Fruit fly (Drosophila melanogaster) whole organism, embryonic: ENCODE results near the gene CG42404.

ENCODE experiments used
- Abd-B ChIP-seq: fragments of 200-800 bp; sonication (Bioruptor generic); optimal IDR thresholded peaks from 2 replicates; lab custom pipeline; 2018; ENCODE audit warnings: missing biosample characterization, mild to moderate bottlenecking, missing genetic modification characterization, moderate library complexity
- CG11560 ChIP-seq: fragments of 200-800 bp; sonication (Bioruptor generic); IDR thresholded peaks from 3 replicates; pipeline ENCODE4 v1.3.6; 2022; ENCODE audit warnings: missing biosample characterization, missing genetic modification characterization
- CG13894 ChIP-seq: fragments of 200-800 bp; sonication (Bioruptor generic); optimal IDR thresholded peaks from 3 replicates; lab custom pipeline; 2018; ENCODE audit warnings: missing biosample characterization, mild to moderate bottlenecking, missing genetic modification characterization, moderate library complexity
- CG14860 ChIP-seq: fragments of 200-800 bp; sonication (Bioruptor generic); IDR thresholded peaks from 3 replicates; pipeline ENCODE4 v1.3.6; 2022; ENCODE audit warnings: missing biosample characterization, missing genetic modification characterization; ENCODE audit not compliant: partially characterized antibody
- CG15601 ChIP-seq: fragments of 200-800 bp; sonication (Bioruptor generic); optimal IDR thresholded peaks from 3 replicates; lab custom pipeline; 2019; ENCODE audit warnings: missing biosample characterization, mild to moderate bottlenecking, missing genetic modification characterization, moderate library complexity
- CG16813 ChIP-seq: fragments of 200-800 bp; sonication (Bioruptor generic); IDR thresholded peaks from 3 replicates; pipeline ENCODE4 v1.3.6; 2022; ENCODE audit warnings: missing biosample characterization, missing genetic modification characterization; ENCODE audit not compliant: partially characterized antibody
- CG17186 ChIP-seq: fragments of 200-800 bp; sonication (Bioruptor generic); optimal IDR thresholded peaks from 3 replicates; lab custom pipeline; 2017; ENCODE audit warnings: missing biosample characterization, missing genetic modification reagents, missing genetic modification characterization
- CG17829 ChIP-seq: fragments of 200-800 bp; optimal IDR thresholded peaks from 2 replicates; lab custom pipeline; 2019; ENCODE audit warnings: missing biosample characterization, mild to moderate bottlenecking, missing genetic modification characterization, moderate library complexity
- CG18011 ChIP-seq: fragments of 200-800 bp; sonication (Bioruptor generic); optimal IDR thresholded peaks from 2 replicates; lab custom pipeline; 2017; ENCODE audit warnings: missing biosample characterization, missing genetic modification characterization, mild to moderate bottlenecking, moderate library complexity, missing genotype
- CG18619 ChIP-seq: fragments of 200-800 bp; sonication (Bioruptor generic); optimal IDR thresholded peaks from 3 replicates; lab custom pipeline; 2017; ENCODE audit warnings: missing biosample characterization, mild to moderate bottlenecking, missing genetic modification characterization
- CG2199 ChIP-seq: fragments of 200-800 bp; sonication (Bioruptor generic); IDR thresholded peaks from 3 replicates; pipeline ENCODE4 v1.3.6; 2022; ENCODE audit warnings: missing biosample characterization, missing genetic modification characterization
- CG4424 ChIP-seq: fragments of 200-800 bp; sonication (Bioruptor generic); optimal IDR thresholded peaks from 3 replicates; lab custom pipeline; 2016; ENCODE audit warnings: missing biosample characterization, missing genetic modification characterization
- CG4707 ChIP-seq: fragments of 200-800 bp; sonication (Bioruptor generic); optimal IDR thresholded peaks from 2 replicates; lab custom pipeline; 2018; ENCODE audit warnings: missing biosample characterization, mild to moderate bottlenecking, missing genetic modification characterization, moderate library complexity
- CG7839 ChIP-seq: fragments of 200-800 bp; sonication (Bioruptor generic); optimal IDR thresholded peaks from 3 replicates; lab custom pipeline; 2018; ENCODE audit warnings: missing biosample characterization, mild to moderate bottlenecking, missing genetic modification characterization, moderate library complexity
- CG8924 ChIP-seq: fragments of 200-800 bp; optimal IDR thresholded peaks from 3 replicates; lab custom pipeline; 2019; ENCODE audit warnings: missing biosample characterization, mild to moderate bottlenecking, missing genetic modification characterization, moderate library complexity
- CG9727 ChIP-seq: fragments of 200-800 bp; sonication (Bioruptor generic); optimal IDR thresholded peaks from 3 replicates; lab custom pipeline; 2017; ENCODE audit warnings: missing biosample characterization, mild to moderate bottlenecking, missing genetic modification characterization
- CG9932 ChIP-seq: fragments of 200-800 bp; sonication (Bioruptor generic); IDR thresholded peaks from 2 replicates; pipeline ENCODE4 v1.3.6; 2022; ENCODE audit warnings: missing biosample characterization, missing genetic modification characterization
- CrebB ChIP-seq: fragments of 200-800 bp; sonication (Bioruptor generic); optimal IDR thresholded peaks from 3 replicates; lab custom pipeline; 2018; ENCODE audit warnings: missing biosample characterization, mild to moderate bottlenecking, missing genetic modification characterization
- D19B ChIP-seq: fragments of 200-800 bp; sonication (Bioruptor generic); optimal IDR thresholded peaks from 2 replicates; lab custom pipeline; 2017; ENCODE audit warnings: missing biosample characterization, mild to moderate bottlenecking, missing genetic modification characterization
- Deaf1 ChIP-seq: fragments of 200-800 bp; optimal IDR thresholded peaks from 3 replicates; lab custom pipeline; 2019; ENCODE audit warnings: missing biosample characterization, mild to moderate bottlenecking, missing genetic modification characterization, moderate library complexity
- Elba2 ChIP-seq: fragments of 200-800 bp; sonication (Bioruptor generic); optimal IDR thresholded peaks from 3 replicates; lab custom pipeline; 2016; ENCODE audit warnings: missing biosample characterization, missing genetic modification characterization
- Fer1 ChIP-seq: fragments of 200-800 bp; sonication (Bioruptor generic); optimal IDR thresholded peaks from 2 replicates; lab custom pipeline; 2017; ENCODE audit warnings: missing biosample characterization, mild to moderate bottlenecking, missing genetic modification characterization
- Fer3 ChIP-seq: fragments of 200-800 bp; sonication (Bioruptor generic); optimal IDR thresholded peaks from 2 replicates; lab custom pipeline; 2018; ENCODE audit warnings: missing biosample characterization, mild to moderate bottlenecking, missing genetic modification characterization, moderate library complexity
- H15 ChIP-seq: fragments of 200-800 bp; sonication (Bioruptor generic); IDR thresholded peaks from 3 replicates; pipeline ENCODE4 v1.3.6; 2022; ENCODE audit warnings: missing biosample characterization, missing genetic modification characterization
- HLH3B ChIP-seq: fragments of 200-800 bp; sonication (Bioruptor generic); IDR thresholded peaks from 2 replicates; pipeline ENCODE4 v1.3.6; 2022; ENCODE audit warnings: missing biosample characterization, missing genetic modification characterization
- Myb ChIP-seq: fragments of 200-800 bp; sonication (Bioruptor generic); optimal IDR thresholded peaks from 2 replicates; lab custom pipeline; 2016; ENCODE audit warnings: missing biosample characterization, missing genetic modification characterization
- Sox100B ChIP-seq: fragments of 200-800 bp; sonication (Bioruptor generic); optimal IDR thresholded peaks from 3 replicates; lab custom pipeline; 2018; ENCODE audit warnings: missing biosample characterization, mild to moderate bottlenecking, missing genetic modification characterization
- Trl ChIP-seq, 3 experiments: fragments of >200 bp in 2 of 3; fragments of 200-800 bp in 1 of 3; sonication (Bioruptor generic) in 1 of 3; optimal IDR thresholded peaks; 2 replicates in 1 of 3; 3 replicates in 2 of 3; lab custom pipeline; 2016 to 2017; ENCODE audit warnings: missing biosample characterization in 1 of 3, missing genetic modification characterization in 1 of 3
- ara ChIP-seq: fragments of 200-800 bp; sonication (Bioruptor generic); IDR thresholded peaks from 2 replicates; pipeline ENCODE4 v1.3.6; 2022; ENCODE audit warnings: missing biosample characterization, missing genetic modification characterization
- bab2 ChIP-seq: fragments of 200-800 bp; sonication (Bioruptor generic); optimal IDR thresholded peaks from 2 replicates; lab custom pipeline; 2016; ENCODE audit warnings: missing biosample characterization, missing genetic modification characterization
- chif ChIP-seq, 2 experiments: fragments of 200-800 bp; sonication (Bioruptor generic); optimal IDR thresholded peaks; 3 replicates each; lab custom pipeline; 2016; ENCODE audit warnings: missing biosample characterization in 2 of 2, missing genetic modification characterization in 2 of 2
- chinmo ChIP-seq: fragments of 200-800 bp; sonication (Bioruptor generic); IDR thresholded peaks from 4 replicates; pipeline ENCODE4 v1.3.6; 2022; ENCODE audit warnings: missing biosample characterization, missing genetic modification characterization; ENCODE audit not compliant: partially characterized antibody
- disco-r ChIP-seq: fragments of 200-800 bp; sonication (Bioruptor generic); optimal IDR thresholded peaks from 2 replicates; lab custom pipeline; 2016; ENCODE audit warnings: missing biosample characterization, missing genetic modification characterization
- gcm ChIP-seq: fragments of 200-800 bp; sonication (Bioruptor generic); optimal IDR thresholded peaks from 2 replicates; lab custom pipeline; 2019; ENCODE audit warnings: missing biosample characterization, mild to moderate bottlenecking, missing genetic modification characterization, moderate library complexity
- gcm2 ChIP-seq: fragments of 200-800 bp; sonication (Bioruptor generic); optimal IDR thresholded peaks from 2 replicates; lab custom pipeline; 2016; ENCODE audit warnings: missing biosample characterization, missing genetic modification characterization
- gt ChIP-seq: fragments of 200-800 bp; sonication (Bioruptor generic); IDR thresholded peaks from 2 replicates; pipeline ENCODE4 v1.3.6; 2022; ENCODE audit warnings: missing biosample characterization, missing genetic modification characterization
- insv ChIP-seq, 2 experiments: fragments of 200-800 bp; sonication (Bioruptor generic); optimal IDR thresholded peaks; 3 replicates each; lab custom pipeline; 2016 to 2018; ENCODE audit warnings: missing biosample characterization in 2 of 2, missing genetic modification characterization in 2 of 2
- jumu ChIP-seq: fragments of 200-800 bp; sonication (Bioruptor generic); optimal IDR thresholded peaks from 3 replicates; lab custom pipeline; 2016; ENCODE audit warnings: missing biosample characterization, missing genetic modification characterization
- lov ChIP-seq, 2 experiments: fragments of 200-800 bp in 1 of 2; fragments of >200 bp in 1 of 2; sonication (Bioruptor generic) in 1 of 2; IDR thresholded peaks in 1 of 2; optimal IDR thresholded peaks in 1 of 2; 2 replicates in 1 of 2; 3 replicates in 1 of 2; pipeline versions ENCODE4 v1.3.6 to Lab custom; 2017 to 2022; ENCODE audit warnings: missing biosample characterization in 1 of 2, missing genetic modification characterization in 1 of 2
- nom ChIP-seq: fragments of 200-800 bp; sonication (Bioruptor generic); optimal IDR thresholded peaks from 2 replicates; lab custom pipeline; 2017; ENCODE audit warnings: missing biosample characterization, missing genetic modification characterization, mild to moderate bottlenecking, moderate library complexity, missing genetic modification reagents
- peb ChIP-seq: fragments of 200-800 bp; sonication (Bioruptor generic); IDR thresholded peaks from 2 replicates; pipeline ENCODE4 v1.3.6; 2022; ENCODE audit warnings: missing biosample characterization, missing genetic modification characterization
- schlank ChIP-seq: fragments of 200-800 bp; sonication (Bioruptor generic); optimal IDR thresholded peaks from 2 replicates; lab custom pipeline; 2018; ENCODE audit warnings: missing biosample characterization, mild to moderate bottlenecking, missing genetic modification characterization
- scrt ChIP-seq: fragments of 200-800 bp; sonication (Bioruptor generic); optimal IDR thresholded peaks from 2 replicates; lab custom pipeline; 2018; ENCODE audit warnings: missing biosample characterization, mild to moderate bottlenecking, missing genetic modification characterization, moderate library complexity
- shn ChIP-seq: fragments of 200-800 bp; sonication (Bioruptor generic); optimal IDR thresholded peaks from 3 replicates; lab custom pipeline; 2016; ENCODE audit warnings: missing biosample characterization, missing genetic modification characterization
- sob ChIP-seq: fragments of 200-800 bp; sonication (Bioruptor generic); IDR thresholded peaks from 2 replicates; pipeline ENCODE4 v1.3.6; 2022; ENCODE audit warnings: missing biosample characterization, missing genetic modification characterization
- tx ChIP-seq: fragments of 200-800 bp; sonication (Bioruptor generic); optimal IDR thresholded peaks from 2 replicates; lab custom pipeline; 2016; ENCODE audit warnings: missing biosample characterization, missing genetic modification characterization
- zen2 ChIP-seq: fragments of 200-800 bp; sonication (Bioruptor generic); IDR thresholded peaks from 3 replicates; pipeline ENCODE4 v1.3.6; 2022; ENCODE audit warnings: missing biosample characterization, missing genetic modification characterization; ENCODE audit not compliant: partially characterized antibody
- zfh2 ChIP-seq: fragments of 200-800 bp; sonication (Bioruptor generic); optimal IDR thresholded peaks from 2 replicates; lab custom pipeline; 2016; ENCODE audit warnings: missing biosample characterization, missing genetic modification characterization

Gene CG42404

dm6 chr3R:15218824-15219576, 30.9 kb upstream of the CG42404 start, which contains the start of the genes SIDL and CG12241 (continued):
- TF ChIP-seq CG9932 (GFP tag; lab: Robert Waterston, UW): peak; percentile 75
- TF ChIP-seq CG11560: peak; percentile 85
- TF ChIP-seq gt (GFP tag; lab: Robert Waterston, UW): peak; percentile 76
- TF ChIP-seq Trl (optimal IDR thresholded peaks at IDR 0.05; lab: Kevin White, UChicago): no peak
- peak; percentile 84 for TF ChIP-seq Trl (GFP tag; optimal IDR thresholded peaks at IDR 0.05; lab: Kevin White, UChicago)
- peak; percentile 80 for TF ChIP-seq peb (GFP tag; lab: Robert Waterston, UW)
- TF ChIP-seq zen2: no peak
- peak; percentile 92 for TF ChIP-seq HLH3B
- peak; percentile 25 for TF ChIP-seq tx (GFP tag; lab: Kevin White, UChicago)
- TF ChIP-seq Sox100B (GFP tag; lab: Kevin White, UChicago): no peak
- peak; percentile 79 for TF ChIP-seq CG8924 (tag; lab: Kevin White, UChicago)
- no peak for TF ChIP-seq gcm2 (GFP tag; lab: Kevin White, UChicago)
- no peak for TF ChIP-seq CG4707 (GFP tag; lab: Kevin White, UChicago)
- no peak for TF ChIP-seq CrebB (tag; lab: Kevin White, UChicago)
- peak; percentile 90 for TF ChIP-seq CG9727
- peak; percentile 86 for TF ChIP-seq CG17829 (tag; lab: Kevin White, UChicago)
- TF ChIP-seq shn (GFP tag; lab: Kevin White, UChicago): peak; percentile 21
- TF ChIP-seq ara (GFP tag; lab: Robert Waterston, UW): peak; percentile 90
- TF ChIP-seq insv (GFP tag; optimal IDR thresholded peaks at IDR 0.05; lab: Kevin White, UChicago): no peak
- peak; percentile 49 for TF ChIP-seq Myb (GFP tag; lab: Kevin White, UChicago)
- TF ChIP-seq CG15601 (tag; lab: Kevin White, UChicago): peak; percentile 18
- peak; percentile 91 for TF ChIP-seq H15 (GFP tag; lab: Robert Waterston, UW)
- TF ChIP-seq lov (optimal IDR thresholded peaks at IDR 0.05; lab: Kevin White, UChicago): no peak
- TF ChIP-seq lov (GFP tag; IDR thresholded peaks at IDR 0.05; lab: Robert Waterston, UW): peak; percentile 88
- TF ChIP-seq CG4424 (GFP tag; lab: Kevin White, UChicago): peak; percentile 79
- peak; percentile 79 for TF ChIP-seq Fer1
- TF ChIP-seq CG18011: peak; percentile 50
- peak; percentile 85 for TF ChIP-seq zfh2
- TF ChIP-seq CG7839 (tag; lab: Kevin White, UChicago): no peak
- no peak for TF ChIP-seq Deaf1 (tag; lab: Kevin White, UChicago)
- TF ChIP-seq bab2: peak; percentile 82
- peak; percentile 75 for TF ChIP-seq nom (GFP tag; lab: Kevin White, UChicago)
- peak; percentile 16 to 70 for TF ChIP-seq chif (GFP tag; optimal IDR thresholded peaks at IDR 0.05; lab: Kevin White, UChicago)
- no peak for TF ChIP-seq chinmo (GFP tag; lab: Robert Waterston, UW)
- TF ChIP-seq CG13894 (tag; lab: Kevin White, UChicago): no peak
- TF ChIP-seq CG18619 (GFP tag; lab: Kevin White, UChicago): peak; percentile 39
- TF ChIP-seq schlank (tag; lab: Kevin White, UChicago): peak; percentile 32
- TF ChIP-seq sob: peak; percentile 93
- peak; percentile 90 for TF ChIP-seq scrt
- TF ChIP-seq gcm (GFP tag; lab: Kevin White, UChicago): peak; percentile 46
- TF ChIP-seq CG17186 (GFP tag; lab: Kevin White, UChicago): no peak
- TF ChIP-seq D19B (GFP tag; lab: Kevin White, UChicago): peak; percentile 90
- TF ChIP-seq CG2199: peak; percentile 81
- peak; percentile 0 for TF ChIP-seq Elba2 (GFP tag; lab: Kevin White, UChicago)
- no peak for TF ChIP-seq disco-r (GFP tag; lab: Kevin White, UChicago)
- peak; percentile 16; the same call in 1 of the 3 replicates for TF ChIP-seq CG16813
- TF ChIP-seq Fer3 (tag; lab: Kevin White, UChicago): peak; percentile 86
- peak; percentile 94 for TF ChIP-seq Abd-B (GFP tag; lab: Kevin White, UChicago)
- TF ChIP-seq jumu (GFP tag; lab: Kevin White, UChicago): peak; percentile 79
- TF ChIP-seq CG14860: 0 out of 3 replicates have a peak, but pooled peaks have one; percentile 22
